Worm (Caenorhabditis elegans): Measurements from ENCODE around the gene Y67D8A.2.
"Not testable (repeated sequence)": the region's sequence is repeated elsewhere in the genome, so short reads cannot be mapped to it uniquely, and the experiment has no call there.

DNA sequence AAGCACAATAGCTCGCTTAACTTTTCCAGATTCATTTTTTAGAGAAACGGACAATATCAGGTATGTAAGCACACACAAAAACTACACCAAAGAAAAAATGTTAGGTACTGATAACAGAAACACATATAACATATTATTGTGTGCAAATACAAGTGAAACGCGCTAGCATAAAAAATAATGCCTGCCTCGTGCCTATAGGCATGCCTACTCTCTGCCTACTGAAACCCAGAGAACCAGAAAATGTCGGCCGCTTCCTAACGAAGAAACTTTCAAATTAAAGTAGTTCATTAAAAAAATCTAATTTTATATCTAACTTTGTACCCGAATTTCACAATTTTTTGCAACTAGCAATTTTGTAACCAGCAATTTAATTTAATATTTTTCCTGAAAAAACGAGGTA, 49.7 kb upstream of the Y67D8A.2 start, which contains the start of gene Y67D8B.1:
- not testable (repeated sequence) for TF ChIP-seq klf-2 (GFP tag; conservative IDR thresholded peaks at IDR 0.05); flt-1 (GFP tag; IDR thresholded peaks at IDR 0.05); med-1 (GFP tag; optimal IDR thresholded peaks at IDR 0.05; ENCODE audit: insufficient read depth); tab-1 (GFP tag; IDR thresholded peaks at IDR 0.05); ztf-29 (GFP tag; IDR thresholded peaks at IDR 0.05); ref-1 (GFP tag; conservative IDR thresholded peaks at IDR 0.05); cog-1 (tag; optimal IDR thresholded peaks at IDR 0.05); ztf-23 (GFP tag; IDR thresholded peaks at IDR 0.05); T22C8.4 (GFP tag; IDR thresholded peaks at IDR 0.05)
